Fruit fly (Drosophila melanogaster): ENCODE measurements around the gene Wdr37.

The Wdr37 gene

DNA sequence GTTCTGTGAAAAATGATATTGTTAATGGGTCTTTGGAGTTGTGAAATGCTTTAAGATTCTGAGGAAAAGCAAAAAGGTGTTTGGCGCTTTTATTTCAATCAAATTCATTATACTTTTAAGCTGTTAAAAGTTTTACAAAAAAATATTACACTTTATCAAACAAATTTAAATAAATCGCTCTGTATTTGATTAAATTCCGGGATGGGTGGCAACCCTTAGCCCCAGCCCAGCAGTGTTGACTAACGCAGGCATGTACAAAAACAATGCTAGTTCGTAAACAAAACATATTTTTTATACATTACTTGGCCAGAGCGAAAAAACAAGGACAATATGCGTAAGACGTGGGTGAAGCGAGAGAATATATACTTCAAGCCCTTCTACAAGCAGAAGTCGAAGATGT, 2.2 kb upstream of the Wdr37 start, which contains the start of gene CG7685 (continued):
- TF ChIP-seq OdsH (GFP tag; optimal IDR thresholded peaks at IDR 0.05) (peak; percentile 67), CG4318 (GFP tag; optimal IDR thresholded peaks at IDR 0.05) (no peak), CG10631 (GFP tag; optimal IDR thresholded peaks at IDR 0.05) (peak; percentile 68), Hr38 (GFP tag; optimal IDR thresholded peaks at IDR 0.05) (no peak), Sox102F (GFP tag; optimal IDR thresholded peaks at IDR 0.05) (no peak), CG3032 (tag; optimal IDR thresholded peaks at IDR 0.05) (peak; percentile 52), CG10669 (GFP tag; optimal IDR thresholded peaks at IDR 0.05) (peak; percentile 40), pdm3 (GFP tag; optimal IDR thresholded peaks at IDR 0.05) (peak; percentile 73), Smox (GFP tag; optimal IDR thresholded peaks at IDR 0.05) (no peak), CG1621 (tag; optimal IDR thresholded peaks at IDR 0.05) (no peak), net (GFP tag; optimal IDR thresholded peaks at IDR 0.05) (peak; percentile 23), Hr39 (GFP tag; optimal IDR thresholded peaks at IDR 0.05) (peak; percentile 73), Eip75B (GFP tag; optimal IDR thresholded peaks at IDR 0.05) (peak; percentile 76), topi (GFP tag; optimal IDR thresholded peaks at IDR 0.05) (peak; percentile 75), CG6163 (GFP tag; IDR thresholded peaks at IDR 0.05) (peak; percentile 54; the same call in 2 of the 3 replicates), ss (GFP tag; optimal IDR thresholded peaks at IDR 0.05) (peak; percentile 10 to 50), Sox15 (GFP tag; optimal IDR thresholded peaks at IDR 0.05) (peak; percentile 12), salr (GFP tag; optimal IDR thresholded peaks at IDR 0.05) (no peak), CG11294 (GFP tag; IDR thresholded peaks at IDR 0.05) (no peak), fd59A (GFP tag; optimal IDR thresholded peaks at IDR 0.05) (peak; percentile 4), fkh (GFP tag; optimal IDR thresholded peaks at IDR 0.05) (peak; percentile 94)

DNA sequence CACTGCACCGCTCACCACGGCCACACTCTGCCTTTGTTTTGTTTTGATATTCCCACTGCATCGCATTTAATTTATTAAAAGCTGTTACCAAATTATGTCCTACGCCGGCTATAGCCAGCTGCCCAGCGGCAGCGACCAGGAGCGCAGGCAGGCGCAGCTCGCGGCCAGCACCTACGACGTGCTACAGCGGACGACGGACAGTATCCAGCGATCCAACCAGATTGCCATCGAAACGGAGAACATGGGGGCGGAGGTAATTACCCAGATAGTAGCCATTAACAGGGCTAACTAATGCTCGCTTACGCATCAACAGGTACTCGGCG, 2.9 kb downstream of the Wdr37 start:
- TF ChIP-seq CG16779 (tag; optimal IDR thresholded peaks at IDR 0.05) (no peak), dac (GFP tag; optimal IDR thresholded peaks at IDR 0.05) (no peak), Lpt (GFP tag; optimal IDR thresholded peaks at IDR 0.05) (no peak), fd59A (GFP tag; optimal IDR thresholded peaks at IDR 0.05) (no peak), CG8119 (GFP tag; IDR thresholded peaks at IDR 0.05) (no peak), CG1621 (tag; optimal IDR thresholded peaks at IDR 0.05) (no peak), CG9139 (GFP tag; optimal IDR thresholded peaks at IDR 0.05) (no peak), Ets21C (GFP tag; optimal IDR thresholded peaks at IDR 0.05) (no peak)

DNA sequence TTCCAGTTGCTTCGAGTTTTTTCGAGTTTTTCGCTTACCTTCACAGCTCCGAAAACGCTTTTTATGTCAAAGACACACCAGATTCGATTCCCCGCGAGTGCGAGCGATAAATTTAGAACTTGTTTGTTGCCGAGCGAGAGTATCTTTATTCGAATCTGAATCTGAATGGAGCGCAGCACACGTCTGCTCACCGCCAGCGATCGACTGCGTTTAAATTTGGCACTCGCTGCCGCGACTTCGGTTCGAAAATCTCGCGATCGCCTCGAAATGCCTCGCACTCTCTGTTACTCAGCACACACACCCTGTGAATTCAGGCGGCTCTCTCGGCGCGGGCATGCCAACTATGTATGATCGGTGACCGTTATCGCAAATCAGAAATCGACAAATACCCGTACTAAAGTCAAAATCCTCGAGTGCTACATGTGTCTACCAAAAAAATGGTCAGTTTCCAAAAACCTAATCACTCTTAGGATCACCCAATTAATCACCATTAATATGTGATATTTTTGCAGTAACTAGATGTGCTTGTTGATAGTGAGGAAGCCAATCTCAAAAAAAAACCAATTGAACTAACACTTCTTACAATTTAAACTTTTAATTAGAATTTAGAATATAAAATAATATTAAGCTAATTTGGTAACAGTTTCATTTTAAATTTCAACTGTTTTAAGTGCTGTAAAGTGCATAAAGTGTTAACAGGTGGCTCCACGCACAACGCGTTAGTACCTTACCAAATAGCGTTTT, 3.4 kb downstream of the Wdr37 start, which contains the start of gene Vha100-2:
Gene Vha100-2, minus strand, starts transcription at position 216 of the 744 bp plus-strand sequence.
- TF ChIP-seq net (GFP tag; optimal IDR thresholded peaks at IDR 0.05), result no peak
- TF ChIP-seq topi (GFP tag; optimal IDR thresholded peaks at IDR 0.05), result no peak
- TF ChIP-seq ss (GFP tag; optimal IDR thresholded peaks at IDR 0.05), result no peak
- peak; percentile 61 for TF ChIP-seq Sox102F (GFP tag; optimal IDR thresholded peaks at IDR 0.05)
- TF ChIP-seq spab (GFP tag; optimal IDR thresholded peaks at IDR 0.05), result no peak
- TF ChIP-seq Met (GFP tag; optimal IDR thresholded peaks at IDR 0.05), result peak; percentile 42
- TF ChIP-seq CG11294 (GFP tag; IDR thresholded peaks at IDR 0.05), result no peak
- no peak for TF ChIP-seq CG8319 (GFP tag; optimal IDR thresholded peaks at IDR 0.05)
- no peak for TF ChIP-seq cyc (GFP tag; optimal IDR thresholded peaks at IDR 0.05)
- TF ChIP-seq CG6276 (GFP tag; optimal IDR thresholded peaks at IDR 0.05), result peak; percentile 19
- peak; percentile 53 for TF ChIP-seq CG3919 (GFP tag; optimal IDR thresholded peaks at IDR 0.05)
- TF ChIP-seq vri (GFP tag; optimal IDR thresholded peaks at IDR 0.05), result peak; percentile 34
- TF ChIP-seq Sox15 (GFP tag; optimal IDR thresholded peaks at IDR 0.05), result no peak
- peak; percentile 51; the same call in 1 of the 3 replicates for TF ChIP-seq CG8119 (GFP tag; IDR thresholded peaks at IDR 0.05)
- TF ChIP-seq achi (GFP tag; optimal IDR thresholded peaks at IDR 0.05), result no peak
- TF ChIP-seq CG6792 (GFP tag; optimal IDR thresholded peaks at IDR 0.05), result no peak
- peak; percentile 70 for TF ChIP-seq svp (GFP tag)
- TF ChIP-seq fkh (GFP tag; optimal IDR thresholded peaks at IDR 0.05), result no peak
- TF ChIP-seq CG1621 (tag; optimal IDR thresholded peaks at IDR 0.05), result no peak
- TF ChIP-seq OdsH (GFP tag; optimal IDR thresholded peaks at IDR 0.05), result peak; percentile 42
- TF ChIP-seq esn (GFP tag; optimal IDR thresholded peaks at IDR 0.05), result peak; percentile 13
- TF ChIP-seq CG4318 (GFP tag; optimal IDR thresholded peaks at IDR 0.05), result no peak
- no peak for TF ChIP-seq CG9139 (GFP tag; optimal IDR thresholded peaks at IDR 0.05)
- no peak for TF ChIP-seq Hr38 (GFP tag; optimal IDR thresholded peaks at IDR 0.05)
- no peak for TF ChIP-seq CG10631 (GFP tag; optimal IDR thresholded peaks at IDR 0.05)
- TF ChIP-seq fd85E (GFP tag; optimal IDR thresholded peaks at IDR 0.05), result peak; percentile 52
- TF ChIP-seq CG16779 (tag; optimal IDR thresholded peaks at IDR 0.05), result peak; percentile 32
- peak; percentile 27 for TF ChIP-seq CG6808 (GFP tag; optimal IDR thresholded peaks at IDR 0.05)
- TF ChIP-seq Eip75B (GFP tag; optimal IDR thresholded peaks at IDR 0.05), result no peak
- no peak for TF ChIP-seq Blimp-1 (GFP tag; optimal IDR thresholded peaks at IDR 0.05)
- TF ChIP-seq Sox14 (GFP tag; optimal IDR thresholded peaks at IDR 0.05), result peak; percentile 69
- peak; percentile 29 for TF ChIP-seq CG34406 (GFP tag; optimal IDR thresholded peaks at IDR 0.05)
- no peak for TF ChIP-seq Ets21C (GFP tag; optimal IDR thresholded peaks at IDR 0.05)
- TF ChIP-seq CG32006 (GFP tag; optimal IDR thresholded peaks at IDR 0.05), result peak; percentile 30

Data from whole organism, prepupa.